Worm (Caenorhabditis elegans) whole organism, late embryonic: ENCODE data around the gene skih-2.

Experiments used
- C08G9.2 ChIP-seq: sonication (generic microtip); optimal IDR thresholded peaks from 2 replicates; lab custom pipeline; 2016; ENCODE audit warnings: mild to moderate bottlenecking, missing genetic modification characterization, moderate library complexity, missing compliant biosample characterization
- C38D4.7 ChIP-seq: fragments of 200-800 bp; sonication (Bioruptor generic); optimal IDR thresholded peaks from 2 replicates; lab custom pipeline; 2018; ENCODE audit warnings: mild to moderate bottlenecking, missing genetic modification characterization, moderate library complexity, missing compliant biosample characterization
- K09A11.1 ChIP-seq: sonication (generic microtip); optimal IDR thresholded peaks from 2 replicates; lab custom pipeline; 2017; ENCODE audit warnings: antibody characterized with exemption, mild to moderate bottlenecking, missing genetic modification characterization, missing compliant biosample characterization; ENCODE audit not compliant: insufficient read depth
- T23F11.4 ChIP-seq: fragments of 200-800 bp; sonication (Bioruptor generic); optimal IDR thresholded peaks from 2 replicates; lab custom pipeline; 2018; ENCODE audit warnings: mild to moderate bottlenecking, missing genetic modification characterization, missing compliant biosample characterization
- ceh-14 ChIP-seq: sonication (generic microtip); optimal IDR thresholded peaks from 2 replicates; lab custom pipeline; 2016; ENCODE audit warnings: missing genotype, missing genetic modification characterization, missing compliant biosample characterization
- ceh-18 ChIP-seq: sonication (generic microtip); optimal IDR thresholded peaks from 2 replicates; lab custom pipeline; 2016; ENCODE audit warnings: missing genetic modification characterization, missing compliant biosample characterization
- ceh-19 ChIP-seq: fragments of 200-800 bp; sonication (Bioruptor generic); optimal IDR thresholded peaks from 2 replicates; lab custom pipeline; 2018; ENCODE audit warnings: mild to moderate bottlenecking, missing genetic modification characterization, missing compliant biosample characterization
- ceh-22 ChIP-seq: sonication (generic microtip); optimal IDR thresholded peaks from 2 replicates; lab custom pipeline; 2017; ENCODE audit warnings: missing biosample characterization, missing genetic modification characterization
- ceh-31 ChIP-seq: sonication (generic microtip); optimal IDR thresholded peaks from 2 replicates; lab custom pipeline; 2016; ENCODE audit warnings: missing genetic modification characterization, missing compliant biosample characterization
- ceh-48 ChIP-seq: sonication (generic microtip); optimal IDR thresholded peaks from 2 replicates; lab custom pipeline; 2016; ENCODE audit warnings: missing genetic modification characterization, inconsistent platforms, missing compliant biosample characterization
- ets-4 ChIP-seq: sonication (generic microtip); optimal IDR thresholded peaks from 2 replicates; lab custom pipeline; 2016; ENCODE audit warnings: missing genetic modification characterization, missing compliant biosample characterization
- eyg-1 ChIP-seq: sonication (generic microtip); optimal IDR thresholded peaks from 2 replicates; lab custom pipeline; 2016; ENCODE audit warnings: missing genotype, missing genetic modification characterization, missing compliant biosample characterization
- fax-1 ChIP-seq: sonication (generic microtip); optimal IDR thresholded peaks from 2 replicates; lab custom pipeline; 2016; ENCODE audit warnings: missing genotype, missing genetic modification characterization, missing compliant biosample characterization
- gmeb-2 ChIP-seq: sonication (generic microtip); optimal IDR thresholded peaks from 2 replicates; lab custom pipeline; 2016; ENCODE audit warnings: missing genetic modification characterization, inconsistent platforms, missing compliant biosample characterization
- hlh-13 ChIP-seq: fragments of 200-800 bp; sonication (Bioruptor generic); optimal IDR thresholded peaks from 2 replicates; lab custom pipeline; 2018; ENCODE audit warnings: mild to moderate bottlenecking, missing genetic modification characterization, missing compliant biosample characterization
- hlh-15 ChIP-seq: sonication (generic microtip); optimal IDR thresholded peaks from 2 replicates; lab custom pipeline; 2016; ENCODE audit warnings: missing genetic modification characterization, missing compliant biosample characterization
- hlh-6 ChIP-seq: sonication (generic microtip); optimal IDR thresholded peaks from 2 replicates; lab custom pipeline; 2016; ENCODE audit warnings: missing genotype, missing genetic modification characterization, missing compliant biosample characterization
- hlh-8 ChIP-seq: sonication (generic microtip); optimal IDR thresholded peaks from 2 replicates; lab custom pipeline; 2016; ENCODE audit warnings: missing genotype, missing genetic modification characterization, missing compliant biosample characterization
- madf-2 ChIP-seq: sonication (generic microtip); optimal IDR thresholded peaks from 2 replicates; lab custom pipeline; 2017; ENCODE audit warnings: missing genetic modification characterization, missing compliant biosample characterization
- nfya-1 ChIP-seq: sonication (generic microtip); optimal IDR thresholded peaks from 2 replicates; lab custom pipeline; 2017; ENCODE audit warnings: missing genetic modification characterization, mild to moderate bottlenecking, missing compliant biosample characterization, antibody characterized with exemption, moderate library complexity
- nhr-11 ChIP-seq: fragments of 150-350 bp; optimal IDR thresholded peaks from 2 replicates; lab custom pipeline; 2014; ENCODE audit warnings: missing biosample characterization, missing genetic modification characterization
- npax-4 ChIP-seq: sonication (generic microtip); optimal IDR thresholded peaks from 2 replicates; lab custom pipeline; 2016; ENCODE audit warnings: missing genetic modification characterization, missing compliant biosample characterization
- pag-3 ChIP-seq: sonication (generic microtip); optimal IDR thresholded peaks from 2 replicates; lab custom pipeline; 2016; ENCODE audit warnings: missing compliant biosample characterization, missing genetic modification characterization, borderline replicate concordance
- pax-1 ChIP-seq: fragments of 150-350 bp; optimal IDR thresholded peaks from 2 replicates; lab custom pipeline; 2014; ENCODE audit warnings: missing biosample characterization, missing genetic modification characterization
- pha-4 ChIP-seq: fragments of 150-350 bp; optimal IDR thresholded peaks from 2 replicates; lab custom pipeline; 2018; ENCODE audit warnings: missing biosample characterization, missing genetic modification reagents, missing genetic modification characterization
- sdc-2 ChIP-seq: sonication (generic microtip); optimal IDR thresholded peaks from 2 replicates; lab custom pipeline; 2016; ENCODE audit warnings: missing genotype, missing genetic modification characterization, missing compliant biosample characterization
- sox-2 ChIP-seq: fragments of 200-800 bp; sonication (Bioruptor generic); IDR thresholded peaks from 2 replicates; pipeline ENCODE4 v1.3.6; 2022; ENCODE audit warnings: missing genetic modification reagents, missing genetic modification characterization, missing compliant biosample characterization
- syd-9 ChIP-seq: sonication (generic microtip); optimal IDR thresholded peaks from 2 replicates; lab custom pipeline; 2016; ENCODE audit warnings: mild to moderate bottlenecking, missing genetic modification characterization, moderate library complexity, missing compliant biosample characterization
- tbx-2 ChIP-seq: sonication (generic microtip); optimal IDR thresholded peaks from 2 replicates; lab custom pipeline; 2016; ENCODE audit warnings: missing genetic modification characterization, missing compliant biosample characterization
- ttx-3 ChIP-seq: sonication (generic microtip); optimal IDR thresholded peaks from 2 replicates; lab custom pipeline; 2016; ENCODE audit warnings: missing genetic modification reagents, missing genetic modification characterization, missing compliant biosample characterization
- unc-3 ChIP-seq, 2 experiments: fragments of 200-800 bp in 1 of 2; sonication (Bioruptor generic) in 1 of 2; sonication (generic microtip) in 1 of 2; conservative IDR thresholded peaks in 1 of 2; optimal IDR thresholded peaks in 1 of 2; 2 replicates each; pipeline versions ENCODE4 v1.3.6 to Lab custom; 2016 to 2022; ENCODE audit warnings: missing compliant biosample characterization in 2 of 2, missing genetic modification characterization in 2 of 2, missing genetic modification reagents in 1 of 2
- unc-42 ChIP-seq: sonication (generic microtip); optimal IDR thresholded peaks from 2 replicates; lab custom pipeline; 2016; ENCODE audit warnings: missing genotype, missing genetic modification characterization, missing compliant biosample characterization
- unc-55 ChIP-seq: sonication (generic microtip); optimal IDR thresholded peaks from 2 replicates; lab custom pipeline; 2017; ENCODE audit warnings: missing biosample characterization, missing genetic modification reagents, missing genetic modification characterization
- unc-86 ChIP-seq: sonication (generic microtip); optimal IDR thresholded peaks from 2 replicates; lab custom pipeline; 2016; ENCODE audit warnings: missing genetic modification characterization, missing compliant biosample characterization

The skih-2 gene

DNA sequence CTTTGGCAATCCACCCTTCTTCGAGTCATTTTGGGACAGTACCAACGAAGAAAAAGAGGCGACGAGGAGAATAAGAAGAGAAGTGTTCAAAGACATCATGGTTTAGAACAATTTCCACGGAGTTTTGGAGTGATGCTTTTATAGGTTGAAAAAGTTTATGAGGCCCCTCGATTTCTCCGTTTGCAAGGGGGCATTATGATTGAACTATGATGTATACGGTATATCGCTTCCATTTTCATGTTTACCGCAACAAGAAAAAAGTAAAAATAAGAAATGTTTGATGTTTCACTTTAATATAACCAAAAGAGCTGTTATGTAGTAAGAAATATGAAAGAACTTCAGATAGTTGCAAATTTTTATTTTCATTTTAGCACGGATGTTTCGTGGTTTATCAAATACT, 40.8 kb downstream of the skih-2 start, which contains the start of gene srlf-18:
srlf-18 (minus strand) TSS at position 101 of the 400 bp plus-strand sequence.
- no peak for TF ChIP-seq ceh-31 (tag; lab: Kevin White, UChicago)
- no peak for TF ChIP-seq ceh-48 (tag; lab: Kevin White, UChicago)
- TF ChIP-seq unc-86, result no peak
- TF ChIP-seq fax-1 (tag; lab: Kevin White, UChicago), result no peak
- no peak for TF ChIP-seq nfya-1 (tag; lab: Kevin White, UChicago)
- TF ChIP-seq ceh-19, result no peak
- no peak for TF ChIP-seq unc-42
- TF ChIP-seq tbx-2 (tag; lab: Kevin White, UChicago), result no peak
- no peak for TF ChIP-seq T23F11.4
- no peak for TF ChIP-seq syd-9
- no peak for TF ChIP-seq ceh-22
- TF ChIP-seq pha-4, result no peak
- no peak for TF ChIP-seq pax-1 (tag; lab: Kevin White, UChicago)
- no peak for TF ChIP-seq ceh-18 (tag; lab: Kevin White, UChicago)
- no peak for TF ChIP-seq C38D4.7 (GFP tag; lab: Kevin White, UChicago)
- no peak for TF ChIP-seq hlh-8 (tag; lab: Kevin White, UChicago)

DNA sequence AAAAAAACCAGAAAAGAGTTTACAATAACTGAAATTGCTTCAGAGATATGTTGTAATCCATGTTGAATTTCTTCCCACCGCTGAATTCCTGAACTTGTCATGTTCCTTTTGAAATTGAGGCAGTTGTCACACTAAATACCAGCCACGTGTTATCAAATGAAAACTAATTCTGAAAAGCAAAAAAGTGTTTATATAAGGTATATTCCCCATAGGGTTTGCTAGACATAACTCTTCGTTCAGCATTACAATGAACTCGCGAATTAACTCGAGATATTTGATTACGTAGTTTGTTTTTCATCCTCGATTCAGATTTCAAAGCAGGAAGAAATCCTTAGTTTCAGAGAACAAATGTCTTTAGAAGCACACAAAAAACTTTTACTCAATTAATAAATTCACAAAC, 41.9 kb downstream of the skih-2 start, which contains the start of gene str-3:
str-3 (minus strand) TSS at position 101 of the 400 bp plus-strand sequence.
- TF ChIP-seq hlh-15 (tag; lab: Kevin White, UChicago), result no peak
- no peak for TF ChIP-seq sdc-2 (tag; lab: Kevin White, UChicago)
- no peak for TF ChIP-seq ceh-14 (tag; lab: Kevin White, UChicago)
- no peak for TF ChIP-seq madf-2
- no peak for TF ChIP-seq ceh-31 (tag; lab: Kevin White, UChicago)
- no peak for TF ChIP-seq ceh-48 (tag; lab: Kevin White, UChicago)
- TF ChIP-seq ttx-3, result no peak

DNA sequence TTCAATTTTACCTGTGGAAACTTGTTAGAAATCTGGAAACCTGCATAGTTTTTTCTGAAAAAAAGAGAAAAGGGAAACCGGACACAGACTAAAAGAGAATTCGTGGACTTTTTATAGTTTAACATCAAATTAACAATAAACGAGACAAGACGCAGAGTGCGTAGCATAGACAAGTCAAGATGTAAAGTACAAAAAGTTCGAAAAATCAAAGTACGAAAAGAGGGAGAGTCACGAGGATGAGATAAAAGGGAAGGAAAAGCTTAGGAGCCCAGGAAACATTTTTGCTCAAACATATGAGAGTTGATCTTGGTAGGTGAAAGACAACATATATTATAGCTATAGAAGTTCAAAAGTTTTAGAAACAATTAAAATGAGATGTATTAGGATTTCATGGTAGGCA, 44.4 kb downstream of the skih-2 start, which contains the start of gene M7.12:
M7.12 (minus strand) TSS at position 188 of the 400 bp plus-strand sequence.
- TF ChIP-seq pha-4 (no peak), hlh-6 (tag; lab: Kevin White, UChicago) (no peak), C08G9.2 (tag; lab: Kevin White, UChicago) (no peak), npax-4 (tag; lab: Kevin White, UChicago) (no peak), hlh-13 (no peak), nhr-11 (tag; lab: Kevin White, UChicago) (no peak), unc-3 (GFP tag; conservative IDR thresholded peaks at IDR 0.05; lab: Robert Waterston, UW) (no peak), unc-3 (tag; optimal IDR thresholded peaks at IDR 0.05; lab: Kevin White, UChicago) (no peak), madf-2 (no peak), gmeb-2 (no peak), C38D4.7 (GFP tag; lab: Kevin White, UChicago) (no peak), ceh-22 (no peak), ceh-31 (tag; lab: Kevin White, UChicago) (no peak), fax-1 (tag; lab: Kevin White, UChicago) (no peak), unc-42 (no peak), eyg-1 (tag; lab: Kevin White, UChicago) (no peak), sdc-2 (tag; lab: Kevin White, UChicago) (no peak), pag-3 (no peak)

DNA sequence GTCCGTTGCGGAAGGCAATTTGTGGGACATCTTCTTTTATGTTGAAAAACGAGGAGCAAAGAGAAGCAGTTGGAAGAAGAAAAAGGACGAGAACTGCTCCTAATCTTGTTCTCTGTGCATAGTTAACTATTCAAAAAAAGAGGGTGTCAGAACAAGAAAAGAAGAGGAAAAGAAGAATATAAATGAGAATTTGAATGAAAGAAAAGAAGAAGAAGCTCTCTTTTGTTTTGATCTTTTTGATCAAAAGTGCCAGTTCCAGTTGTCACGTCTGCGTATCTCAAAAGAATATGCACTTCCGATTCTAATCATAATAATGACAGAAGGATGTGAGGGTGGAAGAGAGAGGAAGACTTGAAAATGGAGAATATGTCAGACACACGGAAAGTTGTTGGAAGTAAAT, 47.2 kb downstream of the skih-2 start, which contains the start of gene M7.8:
M7.8 (minus strand) TSS at position 112 of the 400 bp plus-strand sequence.
- peak; percentile 32 for TF ChIP-seq unc-55 (GFP tag; lab: Kevin White, UChicago)
- peak; percentile 41 for TF ChIP-seq unc-42
- TF ChIP-seq unc-3 (GFP tag; conservative IDR thresholded peaks at IDR 0.05; lab: Robert Waterston, UW), result no peak
- TF ChIP-seq unc-3 (tag; optimal IDR thresholded peaks at IDR 0.05; lab: Kevin White, UChicago), result no peak

DNA sequence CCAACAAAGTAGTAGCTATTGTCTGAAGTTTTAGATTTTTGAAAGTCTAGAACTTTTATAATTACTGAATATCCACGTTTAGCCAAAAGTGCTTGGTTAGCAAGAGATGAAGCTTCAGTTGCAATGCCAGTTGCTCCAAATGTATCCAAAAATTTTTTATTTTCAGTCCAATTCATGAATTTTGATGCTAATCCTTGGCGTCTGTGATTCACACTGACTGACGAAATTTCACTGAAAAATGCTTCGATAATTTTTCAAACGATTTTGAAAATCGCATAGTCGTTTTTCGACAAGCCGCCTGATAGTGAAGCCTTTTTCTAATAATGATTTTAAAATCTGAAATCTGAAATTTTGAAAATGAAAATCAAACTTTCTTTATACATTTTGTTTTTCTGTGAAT, 48.1 kb downstream of the skih-2 start:
- no peak for TF ChIP-seq sox-2 (GFP tag; lab: Robert Waterston, UW)
- no peak for TF ChIP-seq K09A11.1 (tag; lab: Kevin White, UChicago)
- no peak for TF ChIP-seq ets-4 (tag; lab: Kevin White, UChicago)
